Worm (Caenorhabditis elegans): ENCODE measurements around the gene M03F4.4.

DNA sequence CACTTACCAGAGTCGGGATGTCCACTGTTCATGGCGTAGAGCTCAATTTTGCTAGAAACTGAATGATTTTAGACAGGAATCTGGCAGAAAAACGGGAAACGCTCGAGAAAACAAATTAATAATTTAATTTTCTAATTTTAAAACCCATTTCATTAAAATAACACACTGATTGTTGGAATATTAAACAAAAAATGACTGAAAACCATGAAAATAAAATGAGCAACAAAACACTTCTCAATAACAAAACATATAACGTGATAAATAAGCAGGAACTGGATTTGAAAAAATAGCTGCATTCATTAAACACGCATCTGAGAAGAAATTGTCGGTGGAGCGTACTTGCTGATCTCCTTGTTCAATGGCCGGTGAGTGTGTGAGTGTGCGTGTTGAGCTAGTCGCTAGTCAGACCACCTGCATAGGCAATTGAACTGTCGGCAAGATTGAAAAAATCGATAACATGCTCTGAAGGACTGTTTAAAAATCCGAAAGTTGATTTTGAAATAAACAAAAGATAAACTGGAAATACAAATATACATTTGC, 40.4 kb upstream of the M03F4.4 start, which contains the start of gene ZC8.6:
- TF ChIP-seq B0336.3 (GFP tag; IDR thresholded peaks at IDR 0.05) (no peak), snpc-4 (GFP tag; optimal IDR thresholded peaks at IDR 0.05) (no peak), snpc-4 (tag; optimal IDR thresholded peaks at IDR 0.05) (no peak), zfh-2 (GFP tag; conservative IDR thresholded peaks at IDR 0.05) (no peak), F49E8.2 (tag; optimal IDR thresholded peaks at IDR 0.05; ENCODE audit: insufficient read depth) (no peak), dpff-1 (tag; optimal IDR thresholded peaks at IDR 0.05) (no peak), madf-6 (GFP tag; IDR thresholded peaks at IDR 0.05) (no peak), madf-3 (GFP tag; IDR thresholded peaks at IDR 0.05) (no peak), B0019.2 (GFP tag; conservative IDR thresholded peaks at IDR 0.05) (no peak), madf-10 (tag; optimal IDR thresholded peaks at IDR 0.05) (no peak), let-607 (tag; optimal IDR thresholded peaks at IDR 0.05) (peak in 1 of 2 experiments; percentile 32), K11D2.4 (GFP tag; IDR thresholded peaks at IDR 0.05) (no peak), K12H6.12 (tag; optimal IDR thresholded peaks at IDR 0.05) (peak; percentile 32), hmg-1.2 (GFP tag; IDR thresholded peaks at IDR 0.05) (peak; percentile 39; the same call in 1 of the 2 replicates)

Data from whole organism, young adult.